Fruit fly (Drosophila melanogaster): ENCODE measurements around the gene CG12991.
A peak's percentile ranks its signal among the peaks of the same experiment; 100 is the strongest.

Gene CG12991

dm6 chrX:17532158-17532557, 47.5 kb upstream of the CG12991 start (continued):
- TF ChIP-seq E2f1 (GFP tag; IDR thresholded peaks at IDR 0.05) (no peak), CG11247 (GFP tag; IDR thresholded peaks at IDR 0.05) (peak; percentile 11), mld (GFP tag; IDR thresholded peaks at IDR 0.05; ENCODE audit: partially characterized antibody) (no peak), CG14710 (tag; optimal IDR thresholded peaks at IDR 0.05) (peak; percentile 27), ato (GFP tag; IDR thresholded peaks at IDR 0.05; ENCODE audit: partially characterized antibody) (no peak), dan (GFP tag; IDR thresholded peaks at IDR 0.05) (no peak), Spps (tag; optimal IDR thresholded peaks at IDR 0.05) (no peak), CG9876 (GFP tag; optimal IDR thresholded peaks at IDR 0.05) (no peak), Elba2 (GFP tag; optimal IDR thresholded peaks at IDR 0.05) (no peak), scrt (GFP tag; optimal IDR thresholded peaks at IDR 0.05) (no peak), CG12942 (GFP tag; optimal IDR thresholded peaks at IDR 0.05) (no peak), pzg (GFP tag; optimal IDR thresholded peaks at IDR 0.05) (no peak), Hr39 (optimal IDR thresholded peaks at IDR 0.05) (no peak)

- TF ChIP-seq CG10209 (GFP tag; optimal IDR thresholded peaks at IDR 0.05) (no peak), NfI (GFP tag; optimal IDR thresholded peaks at IDR 0.05) (no peak), Hr39 (optimal IDR thresholded peaks at IDR 0.05) (peak; percentile 55), Rx (GFP tag; IDR thresholded peaks at IDR 0.05) (no peak), knrl (GFP tag; IDR thresholded peaks at IDR 0.05; ENCODE audit: partially characterized antibody) (no peak), fd64A (GFP tag; optimal IDR thresholded peaks at IDR 0.05) (no peak), CG6689 (GFP tag; IDR thresholded peaks at IDR 0.05) (no peak), Ssrp (tag; optimal IDR thresholded peaks at IDR 0.05) (no peak), Ets65A (GFP tag) (peak; percentile 56)
Observed at dm6 chrX:17534321-17534720, 45.3 kb upstream of the CG12991 start.

- peak; percentile 29 for TF ChIP-seq CG18262 (tag; optimal IDR thresholded peaks at IDR 0.05)
- peak; percentile 17 for TF ChIP-seq Deaf1 (tag; optimal IDR thresholded peaks at IDR 0.05)
- peak; percentile 7 for TF ChIP-seq dmrt99B (tag; optimal IDR thresholded peaks at IDR 0.05)
- TF ChIP-seq tgo (GFP tag; IDR thresholded peaks at IDR 0.05), result no peak
- peak; percentile 26 for TF ChIP-seq CG11504 (tag; optimal IDR thresholded peaks at IDR 0.05)
- no peak for TF ChIP-seq CG18476 (GFP tag; optimal IDR thresholded peaks at IDR 0.05)
- TF ChIP-seq Blimp-1 (GFP tag; optimal IDR thresholded peaks at IDR 0.05), result peak; percentile 13
- no peak for TF ChIP-seq CG1233 (GFP tag; optimal IDR thresholded peaks at IDR 0.05)
- no peak for TF ChIP-seq E2f2 (GFP tag; IDR thresholded peaks at IDR 0.05)
- no peak for TF ChIP-seq Scr (GFP tag; IDR thresholded peaks at IDR 0.05; ENCODE audit: partially characterized antibody)
- peak; percentile 33; the same call in 2 of the 3 replicates for TF ChIP-seq row (GFP tag; IDR thresholded peaks at IDR 0.05)
- TF ChIP-seq CG13775 (GFP tag; optimal IDR thresholded peaks at IDR 0.05), result no peak
- TF ChIP-seq gem (tag; optimal IDR thresholded peaks at IDR 0.05), result peak; percentile 33
- TF ChIP-seq CG10366 (GFP tag; IDR thresholded peaks at IDR 0.05), result no peak
- TF ChIP-seq danr (GFP tag; IDR thresholded peaks at IDR 0.05), result no peak
- peak; percentile 34 for TF ChIP-seq nom (GFP tag; optimal IDR thresholded peaks at IDR 0.05)
- no peak for TF ChIP-seq CG11696 (GFP tag; IDR thresholded peaks at IDR 0.05)
- TF ChIP-seq CG1529 (GFP tag; optimal IDR thresholded peaks at IDR 0.05), result no peak
- TF ChIP-seq Fer2 (tag; optimal IDR thresholded peaks at IDR 0.05), result no peak
- peak; percentile 4 for TF ChIP-seq Sox102F (GFP tag; optimal IDR thresholded peaks at IDR 0.05)
- TF ChIP-seq ato (GFP tag; IDR thresholded peaks at IDR 0.05; ENCODE audit: partially characterized antibody), result no peak
- TF ChIP-seq gsb (GFP tag; IDR thresholded peaks at IDR 0.05), result no peak
- TF ChIP-seq CG34224 (GFP tag; IDR thresholded peaks at IDR 0.05; ENCODE audit: partially characterized antibody), result no peak
- TF ChIP-seq mld (GFP tag; IDR thresholded peaks at IDR 0.05; ENCODE audit: partially characterized antibody), result no peak
- peak; percentile 15 to 44 for TF ChIP-seq bsh (GFP tag; optimal IDR thresholded peaks at IDR 0.05)
- TF ChIP-seq CG3726 (GFP tag; IDR thresholded peaks at IDR 0.05), result no peak
- peak; percentile 37 for TF ChIP-seq CG10979 (tag; optimal IDR thresholded peaks at IDR 0.05)
- no peak for TF ChIP-seq crc (GFP tag; optimal IDR thresholded peaks at IDR 0.05)
- TF ChIP-seq CG7556 (GFP tag; optimal IDR thresholded peaks at IDR 0.05), result no peak
- TF ChIP-seq Asciz (GFP tag; optimal IDR thresholded peaks at IDR 0.05), result no peak
Observed at dm6 chrX:17537276-17537675, 42.4 kb upstream of the CG12991 start.

Measured in whole organism, embryonic.